Fruit fly (Drosophila melanogaster): Measurements from ENCODE around the gene mex1.

The mex1 gene

dm6 chr3L:15498745-15499144, 20.6 kb downstream of the mex1 start, which contains the start of gene CG7275 (continued):
- TF ChIP-seq Hmr (GFP tag; optimal IDR thresholded peaks at IDR 0.05), result peak; percentile 11
- TF ChIP-seq CG2116 (GFP tag; optimal IDR thresholded peaks at IDR 0.05), result peak; percentile 40
- peak; percentile 52 for TF ChIP-seq Sin3A (optimal IDR thresholded peaks at IDR 0.05)
- TF ChIP-seq CG1529 (GFP tag; optimal IDR thresholded peaks at IDR 0.05), result no peak
- no peak for TF ChIP-seq Abd-B (GFP tag; optimal IDR thresholded peaks at IDR 0.05)
- TF ChIP-seq Myb (GFP tag; optimal IDR thresholded peaks at IDR 0.05), result peak; percentile 47
- no peak for TF ChIP-seq CG9609 (GFP tag; optimal IDR thresholded peaks at IDR 0.05)
- no peak for TF ChIP-seq CG9817 (tag; optimal IDR thresholded peaks at IDR 0.05)
- TF ChIP-seq insv (GFP tag; optimal IDR thresholded peaks at IDR 0.05), result peak in 1 of 2 experiments; percentile 23
- TF ChIP-seq CG12391 (tag; optimal IDR thresholded peaks at IDR 0.05), result peak; percentile 5
- no peak for TF ChIP-seq CG6854 (GFP tag; optimal IDR thresholded peaks at IDR 0.05)
- TF ChIP-seq HLH4C (GFP tag; IDR thresholded peaks at IDR 0.05; ENCODE audit: partially characterized antibody), result 0 out of 3 replicates have a peak, but pooled peaks have one; percentile 48
- TF ChIP-seq nmo (GFP tag; optimal IDR thresholded peaks at IDR 0.05), result peak; percentile 39
- TF ChIP-seq CG5245 (GFP tag; optimal IDR thresholded peaks at IDR 0.05), result no peak
- TF ChIP-seq Fer3 (tag; optimal IDR thresholded peaks at IDR 0.05), result no peak
- TF ChIP-seq D19B (GFP tag; optimal IDR thresholded peaks at IDR 0.05), result no peak
- peak; percentile 53; the same call in 1 of the 3 replicates for TF ChIP-seq CG34422 (GFP tag; IDR thresholded peaks at IDR 0.05)
- no peak for TF ChIP-seq ranshi (GFP tag; IDR thresholded peaks at IDR 0.05)
- TF ChIP-seq seq (GFP tag; IDR thresholded peaks at IDR 0.05), result no peak
- no peak for TF ChIP-seq CG16779 (GFP tag; IDR thresholded peaks at IDR 0.05)
- TF ChIP-seq CG1603 (tag; optimal IDR thresholded peaks at IDR 0.05), result peak; percentile 68
- TF ChIP-seq Sry-δ (GFP tag; optimal IDR thresholded peaks at IDR 0.05), result peak; percentile 4
- TF ChIP-seq row (GFP tag; IDR thresholded peaks at IDR 0.05), result peak; percentile 16; the same call in 1 of the 3 replicates
- TF ChIP-seq CG12071 (GFP tag; optimal IDR thresholded peaks at IDR 0.05), result no peak
- no peak for TF ChIP-seq TFAM (GFP tag; optimal IDR thresholded peaks at IDR 0.05)
- peak; percentile 9 for TF ChIP-seq CHES-1-like (GFP tag; optimal IDR thresholded peaks at IDR 0.05)
- TF ChIP-seq exex (tag; optimal IDR thresholded peaks at IDR 0.05), result no peak
- TF ChIP-seq CG15601 (tag; optimal IDR thresholded peaks at IDR 0.05), result peak; percentile 48
- TF ChIP-seq Doc3 (GFP tag; IDR thresholded peaks at IDR 0.05; ENCODE audit: partially characterized antibody), result no peak
- peak; percentile 52; the same call in 1 of the 2 replicates for TF ChIP-seq unc-4 (GFP tag; IDR thresholded peaks at IDR 0.05; ENCODE audit: partially characterized antibody)
- TF ChIP-seq CG7556 (GFP tag; optimal IDR thresholded peaks at IDR 0.05), result no peak
- TF ChIP-seq ase (GFP tag; IDR thresholded peaks at IDR 0.05), result no peak
- peak; percentile 28 for TF ChIP-seq bigmax (GFP tag; optimal IDR thresholded peaks at IDR 0.05)
- no peak for TF ChIP-seq CG4730 (GFP tag; IDR thresholded peaks at IDR 0.05)
- TF ChIP-seq CG7786 (GFP tag; optimal IDR thresholded peaks at IDR 0.05), result no peak
- no peak for TF ChIP-seq CG10654 (GFP tag; optimal IDR thresholded peaks at IDR 0.05)
- peak; percentile 49 for TF ChIP-seq Fer1 (GFP tag; optimal IDR thresholded peaks at IDR 0.05)

dm6 chr3L:15497902-15498301, 21.5 kb downstream of the mex1 start, which contains the start of gene CG7276:
CG7276 (plus strand) TSS chr3L:15498202.
- TF ChIP-seq CG3281 (GFP tag; optimal IDR thresholded peaks at IDR 0.05), result no peak
- no peak for TF ChIP-seq Doc3 (GFP tag; IDR thresholded peaks at IDR 0.05; ENCODE audit: partially characterized antibody)
- no peak for TF ChIP-seq danr (GFP tag; IDR thresholded peaks at IDR 0.05)
- no peak for TF ChIP-seq so (GFP tag; IDR thresholded peaks at IDR 0.05)
- TF ChIP-seq Ets65A (GFP tag), result no peak
- no peak for TF ChIP-seq aop (GFP tag; IDR thresholded peaks at IDR 0.05)
- TF ChIP-seq CG11560 (tag; IDR thresholded peaks at IDR 0.05), result no peak
- TF ChIP-seq CG2712 (tag; optimal IDR thresholded peaks at IDR 0.05), result no peak
- TF ChIP-seq CG8478 (optimal IDR thresholded peaks at IDR 0.05), result no peak

Measured in whole organism, embryonic.